Fruit fly (Drosophila melanogaster) whole organism: ENCODE results near the gene CG14006.

Experiments used
- CG8478 ChIP-seq: fragments of >200 bp; optimal IDR thresholded peaks from 2 replicates; lab custom pipeline; 2018; ENCODE audit warnings: inconsistent platforms
- Dll ChIP-seq: fragments of >200 bp; optimal IDR thresholded peaks from 2 replicates; lab custom pipeline; 2017
- EcR ChIP-seq, 2 experiments: fragments of >200 bp; optimal IDR thresholded peaks; 2 replicates each; lab custom pipeline; 2017; ENCODE audit warnings: missing biosample characterization in 2 of 2, missing genetic modification characterization in 2 of 2, missing genetic modification reagents in 2 of 2
- pan ChIP-seq: fragments of >200 bp; optimal IDR thresholded peaks from 2 replicates; lab custom pipeline; 2017
- psq ChIP-seq: fragments of >200 bp; optimal IDR thresholded peaks from 2 replicates; lab custom pipeline; 2017
- usp ChIP-seq: fragments of >200 bp; optimal IDR thresholded peaks from 2 replicates; lab custom pipeline; 2017; ENCODE audit warnings: missing biosample characterization, missing genetic modification characterization, mixed read lengths

Gene CG14006

DNA sequence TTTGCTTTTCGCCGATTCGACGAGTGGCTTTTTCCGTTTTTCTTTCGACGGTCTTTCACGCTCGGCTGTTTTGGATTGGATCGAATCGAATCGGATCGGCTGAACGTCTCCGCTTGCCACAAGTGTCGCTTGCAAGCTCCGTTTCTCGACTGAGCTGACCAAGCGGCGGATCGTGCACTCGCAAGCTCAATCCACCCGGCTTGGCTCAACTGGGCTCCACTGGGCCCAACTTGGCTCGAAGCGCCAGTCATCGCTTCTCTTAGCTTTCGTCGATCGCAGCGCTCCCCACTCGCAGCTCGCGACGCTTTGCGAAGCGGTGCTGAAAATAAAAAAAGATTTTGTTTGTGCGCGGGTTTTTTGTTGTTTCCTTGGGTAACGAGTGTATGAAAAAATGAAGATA is 12.1 kb upstream of the CG14006 start:
- TF ChIP-seq psq (lab: Kevin White, UChicago) (no peak), usp (no peak), CG8478 (lab: Kevin White, UChicago) (no peak), EcR (GFP tag; optimal IDR thresholded peaks at IDR 0.05; lab: Kevin White, UChicago) (no peak), Dll (lab: Kevin White, UChicago) (no peak), pan (no peak)

DNA sequence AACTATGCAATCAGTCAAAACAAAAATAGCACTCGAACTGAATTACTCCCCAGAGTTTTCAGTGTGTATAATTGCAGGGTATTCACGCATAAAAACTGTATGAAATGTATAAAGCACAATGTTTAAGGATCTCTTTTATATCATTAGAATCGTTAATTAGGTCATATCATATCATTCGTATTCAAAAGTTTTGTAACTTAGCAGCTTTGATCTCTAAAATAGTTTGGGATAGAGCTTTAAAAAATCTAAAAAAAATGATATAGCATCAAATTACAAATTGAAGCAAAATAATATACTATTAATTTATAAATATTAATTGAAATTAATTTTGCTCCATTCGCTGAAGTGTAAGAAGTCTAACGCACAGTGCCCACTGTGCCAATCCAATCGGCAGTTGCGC is 1.8 kb upstream of the CG14006 start:
- no peak for TF ChIP-seq CG8478 (lab: Kevin White, UChicago)
- TF ChIP-seq Dll (lab: Kevin White, UChicago) = no peak
- no peak for TF ChIP-seq pan
- no peak for TF ChIP-seq EcR (GFP tag; optimal IDR thresholded peaks at IDR 0.05; lab: Kevin White, UChicago)
- TF ChIP-seq usp = no peak
- TF ChIP-seq psq (lab: Kevin White, UChicago) = no peak

DNA sequence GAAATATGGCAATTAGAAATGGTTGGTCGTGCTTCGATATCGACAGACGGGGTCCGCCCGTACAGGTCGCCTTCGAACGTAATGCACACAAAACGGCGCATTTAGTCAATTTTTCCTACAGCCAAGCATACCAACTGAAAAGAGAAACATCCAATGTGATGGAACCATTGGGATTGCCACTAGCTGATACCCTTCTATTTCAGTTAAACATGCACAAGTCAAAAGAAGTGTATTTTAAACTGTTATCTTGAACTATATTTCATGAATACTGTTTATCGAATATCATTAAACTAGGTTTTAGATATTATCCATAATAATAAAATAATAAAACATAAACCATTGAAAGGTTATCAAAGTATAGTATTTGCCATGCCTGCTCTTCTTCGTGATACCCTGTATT is 2.6 kb downstream of the CG14006 start:
- no peak for TF ChIP-seq Dll (lab: Kevin White, UChicago)
- no peak for TF ChIP-seq usp
- no peak for TF ChIP-seq CG8478 (lab: Kevin White, UChicago)

- no peak for TF ChIP-seq EcR (GFP tag; optimal IDR thresholded peaks at IDR 0.05; lab: Kevin White, UChicago)
- no peak for TF ChIP-seq Dll (lab: Kevin White, UChicago)
- TF ChIP-seq usp = no peak
- TF ChIP-seq pan = no peak
- no peak for TF ChIP-seq CG8478 (lab: Kevin White, UChicago)
- TF ChIP-seq psq (lab: Kevin White, UChicago) = no peak
These were observed 4.0 kb downstream of the CG14006 start, which contains the start of gene CG11030 for dm6 chr2L:5724521-5725023. Gene CG11030, plus strand, starts transcription at chr2L:5724656.

dm6 chr2L:5723859-5724475 is 4.6 kb downstream of the CG14006 start:
- no peak for TF ChIP-seq CG8478 (lab: Kevin White, UChicago)
- no peak for TF ChIP-seq psq (lab: Kevin White, UChicago)
- TF ChIP-seq pan = no peak
- no peak for TF ChIP-seq Dll (lab: Kevin White, UChicago)
- no peak for TF ChIP-seq usp
- no peak for TF ChIP-seq EcR (GFP tag; optimal IDR thresholded peaks at IDR 0.05; lab: Kevin White, UChicago)

DNA sequence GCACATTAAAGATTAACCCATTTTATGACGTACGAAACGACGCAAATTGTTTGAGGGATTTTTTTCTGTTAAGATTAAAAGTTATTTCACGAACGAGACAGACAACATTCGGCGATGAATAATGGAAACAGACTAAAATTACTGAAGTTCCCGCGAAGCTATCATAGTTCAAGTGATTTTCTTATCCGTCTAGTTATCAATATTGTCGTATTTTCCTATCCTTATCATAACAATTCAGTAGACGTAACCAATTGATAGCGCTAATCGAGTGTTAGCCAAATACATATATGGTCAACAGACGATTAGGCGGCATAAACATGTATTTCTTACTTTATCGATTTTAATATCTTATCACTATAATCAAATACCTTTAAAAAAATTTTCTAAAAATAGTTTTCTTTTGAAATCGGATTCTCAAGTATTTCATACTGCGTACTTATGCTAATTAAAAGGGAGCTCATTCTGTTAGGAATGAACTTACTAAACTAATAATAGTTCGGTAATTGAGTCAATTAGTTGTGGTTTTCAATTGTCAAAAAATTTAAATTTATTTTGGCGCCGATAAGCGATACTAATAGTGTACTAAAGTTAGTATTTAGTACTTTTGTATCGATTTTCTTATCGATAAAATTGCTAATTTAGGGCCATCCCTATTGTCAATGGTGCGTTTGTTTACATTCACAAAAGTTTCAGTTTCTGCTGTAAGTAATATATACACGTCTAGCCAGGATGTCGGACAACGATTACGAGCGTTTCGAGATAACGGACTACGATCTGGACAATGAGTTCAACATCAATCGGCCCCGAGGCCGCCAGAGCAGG is 8.0 kb downstream of the CG14006 start, which contains the start of the genes CG11149 and sip1:
TSS of gene CG11149 (minus strand) at position 493 of the 822 bp plus-strand sequence.
TSS of gene sip1 (plus strand) at position 645 of the 822 bp plus-strand sequence.
- no peak for TF ChIP-seq usp
- no peak for TF ChIP-seq EcR (GFP tag; optimal IDR thresholded peaks at IDR 0.05; lab: Kevin White, UChicago)
- no peak for TF ChIP-seq Dll (lab: Kevin White, UChicago)
- no peak for TF ChIP-seq CG8478 (lab: Kevin White, UChicago)
- TF ChIP-seq pan = no peak
- TF ChIP-seq psq (lab: Kevin White, UChicago) = no peak

DNA sequence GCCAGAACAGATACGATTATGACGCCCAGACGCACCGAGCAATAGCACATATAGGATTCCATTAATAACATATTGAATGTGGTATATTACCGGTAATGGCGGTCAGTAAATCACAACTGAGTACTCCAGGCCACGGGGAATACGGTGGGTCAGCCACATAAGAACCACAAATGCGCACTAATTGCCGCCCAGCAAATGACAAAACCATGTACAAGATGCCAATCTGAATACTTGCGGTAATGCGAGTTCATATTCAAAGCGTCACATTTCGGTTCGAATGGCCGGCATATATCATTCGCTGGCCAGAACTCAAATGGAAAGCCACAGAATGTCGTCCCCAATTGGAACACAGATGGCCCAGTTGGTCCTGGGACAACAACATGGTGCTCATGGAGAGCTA is 12.0 kb downstream of the CG14006 start, which contains the start of the genes CG14007 and CG34011:
TSS of gene CG14007 (minus strand) at position 101 of the 400 bp plus-strand sequence.
TSS of gene CG34011 (plus strand) at position 122 of the 400 bp plus-strand sequence.
- TF ChIP-seq usp = no peak
- TF ChIP-seq pan = no peak
- TF ChIP-seq psq (lab: Kevin White, UChicago) = no peak
- TF ChIP-seq CG8478 (lab: Kevin White, UChicago) = no peak
- no peak for TF ChIP-seq EcR (GFP tag; optimal IDR thresholded peaks at IDR 0.05; lab: Kevin White, UChicago)
- TF ChIP-seq Dll (lab: Kevin White, UChicago) = no peak

DNA sequence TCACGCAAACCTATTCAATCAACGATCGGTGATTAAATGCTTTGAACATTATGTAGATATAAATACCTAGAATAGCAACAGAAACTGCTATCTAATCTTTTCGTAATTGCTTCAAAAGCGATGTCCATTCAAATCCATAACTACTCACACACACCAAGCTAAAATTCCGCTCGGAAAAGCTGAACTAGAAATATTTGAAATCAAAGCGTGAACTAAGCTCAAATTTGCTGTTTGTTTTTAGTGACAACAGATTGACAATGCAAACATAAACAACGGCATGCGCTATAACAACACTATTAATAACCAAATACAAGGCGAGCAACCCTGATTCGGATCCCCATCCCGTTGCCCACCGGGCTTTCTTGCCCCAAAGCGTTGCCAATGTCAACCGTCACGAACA is 22.5 kb downstream of the CG14006 start, which contains the start of gene CG7236:
TSS of gene CG7236 (plus strand) at position 301 of the 400 bp plus-strand sequence.
- TF ChIP-seq pan (no peak), CG8478 (lab: Kevin White, UChicago) (no peak), EcR (GFP tag; optimal IDR thresholded peaks at IDR 0.05; lab: Kevin White, UChicago) (no peak), usp (no peak), Dll (lab: Kevin White, UChicago) (no peak), psq (lab: Kevin White, UChicago) (no peak)

DNA sequence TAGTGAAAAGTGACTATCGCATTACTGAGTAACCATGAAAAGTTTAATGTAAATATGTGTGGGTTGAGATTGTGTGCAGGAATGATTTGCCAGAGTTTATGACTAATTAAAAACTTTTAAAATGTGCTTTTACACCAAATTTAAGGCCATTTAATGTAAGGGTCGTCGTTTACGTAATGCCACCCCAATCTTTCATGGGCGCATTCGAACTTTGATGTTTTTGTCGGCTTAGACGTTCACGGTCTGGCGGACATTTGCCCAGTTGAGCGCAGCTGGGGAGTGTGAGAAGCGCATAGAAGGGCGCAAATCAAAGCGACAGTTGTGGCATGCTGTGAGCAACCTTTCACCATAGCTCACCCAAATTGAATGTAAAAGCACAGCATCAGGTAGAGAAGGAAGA is 50.3 kb downstream of the CG14006 start, which contains the start of gene CG12511:
TSS of gene CG12511 (plus strand) at position 301 of the 400 bp plus-strand sequence.
- TF ChIP-seq CG8478 (lab: Kevin White, UChicago) (no peak), pan (no peak), usp (no peak), psq (lab: Kevin White, UChicago) (no peak), EcR (GFP tag; optimal IDR thresholded peaks at IDR 0.05; lab: Kevin White, UChicago) (no peak), Dll (lab: Kevin White, UChicago) (no peak)
